Fruit fly (Drosophila melanogaster) whole organism, embryonic: ENCODE data around the gene boil.
A peak's percentile ranks its signal among the peaks of the same experiment; 100 is the strongest.

ENCODE experiments used
- ATbp ChIP-seq: fragments of 200-800 bp; sonication (Bioruptor generic); optimal IDR thresholded peaks from 2 replicates; lab custom pipeline; 2017; ENCODE audit warnings: missing biosample characterization, mild to moderate bottlenecking, missing genetic modification characterization, missing genetic modification reagents
- Atf3 ChIP-seq: fragments of 200-800 bp; sonication (Bioruptor generic); optimal IDR thresholded peaks from 3 replicates; lab custom pipeline; 2016; ENCODE audit warnings: missing biosample characterization, missing genetic modification characterization
- BEAF-32 ChIP-seq: fragments of 200-800 bp; sonication (Bioruptor generic); optimal IDR thresholded peaks from 3 replicates; lab custom pipeline; 2017; ENCODE audit warnings: missing biosample characterization, missing genetic modification characterization, mild to moderate bottlenecking, moderate library complexity, missing genetic modification reagents
- Blimp-1 ChIP-seq: fragments of 200-800 bp; sonication (Bioruptor generic); optimal IDR thresholded peaks from 3 replicates; lab custom pipeline; 2018; ENCODE audit warnings: missing biosample characterization, missing genetic modification characterization, mild to moderate bottlenecking, moderate library complexity, missing genetic modification reagents
- CG10147 ChIP-seq: fragments of 200-800 bp; sonication (Bioruptor generic); optimal IDR thresholded peaks from 2 replicates; lab custom pipeline; 2019; ENCODE audit warnings: missing biosample characterization, mild to moderate bottlenecking, missing genetic modification characterization, moderate library complexity
- CG10321 ChIP-seq: fragments of 200-800 bp; sonication (Bioruptor generic); IDR thresholded peaks from 2 replicates; pipeline ENCODE4 v1.3.6; 2022; ENCODE audit warnings: missing biosample characterization, missing genetic modification characterization
- CG10366 ChIP-seq: fragments of 200-800 bp; sonication (Bioruptor generic); IDR thresholded peaks from 2 replicates; pipeline ENCODE4 v1.3.6; 2022; ENCODE audit warnings: missing biosample characterization, missing genetic modification characterization
- CG10462 ChIP-seq: fragments of 200-800 bp; sonication (Bioruptor generic); optimal IDR thresholded peaks from 2 replicates; lab custom pipeline; 2016; ENCODE audit warnings: missing biosample characterization, missing genetic modification characterization
- CG11695 ChIP-seq: fragments of 200-800 bp; sonication (Bioruptor generic); IDR thresholded peaks from 3 replicates; pipeline ENCODE4 v1.3.6; 2022; ENCODE audit warnings: missing biosample characterization, missing genetic modification characterization
- CG12299 ChIP-seq: fragments of 200-800 bp; sonication (Bioruptor generic); optimal IDR thresholded peaks from 2 replicates; lab custom pipeline; 2018; ENCODE audit warnings: missing biosample characterization, mild to moderate bottlenecking, missing genetic modification characterization
- CG13287 ChIP-seq: fragments of 200-800 bp; sonication (Bioruptor generic); IDR thresholded peaks from 2 replicates; pipeline ENCODE4 v1.3.6; 2022; ENCODE audit warnings: missing biosample characterization, missing genetic modification characterization; ENCODE audit not compliant: partially characterized antibody
- CG13775 ChIP-seq: fragments of 200-800 bp; sonication (Bioruptor generic); optimal IDR thresholded peaks from 3 replicates; lab custom pipeline; 2017; ENCODE audit warnings: missing biosample characterization, mild to moderate bottlenecking, missing genetic modification characterization
- CG14050 ChIP-seq: fragments of 200-800 bp; sonication (Bioruptor generic); IDR thresholded peaks from 3 replicates; pipeline ENCODE4 v1.3.6; 2022; ENCODE audit warnings: missing biosample characterization, missing genetic modification characterization
- CG15514 ChIP-seq: fragments of 200-800 bp; sonication (Bioruptor generic); optimal IDR thresholded peaks from 3 replicates; lab custom pipeline; 2017; ENCODE audit warnings: missing biosample characterization, missing genetic modification characterization, mild to moderate bottlenecking, moderate library complexity, missing genetic modification reagents
- CG1647 ChIP-seq: fragments of 200-800 bp; sonication (Bioruptor generic); optimal IDR thresholded peaks from 3 replicates; lab custom pipeline; 2016; ENCODE audit warnings: missing biosample characterization, missing genetic modification characterization
- CG16779 ChIP-seq: fragments of 200-800 bp; sonication (Bioruptor generic); IDR thresholded peaks from 2 replicates; pipeline ENCODE4 v1.3.6; 2022; ENCODE audit warnings: missing biosample characterization, missing genetic modification characterization
- CG17829 ChIP-seq: fragments of 200-800 bp; optimal IDR thresholded peaks from 2 replicates; lab custom pipeline; 2019; ENCODE audit warnings: missing biosample characterization, mild to moderate bottlenecking, missing genetic modification characterization, moderate library complexity
- CG18011 ChIP-seq: fragments of 200-800 bp; sonication (Bioruptor generic); optimal IDR thresholded peaks from 2 replicates; lab custom pipeline; 2017; ENCODE audit warnings: missing biosample characterization, missing genetic modification characterization, mild to moderate bottlenecking, moderate library complexity, missing genotype
- CG31224 ChIP-seq: fragments of 200-800 bp; sonication (Bioruptor generic); IDR thresholded peaks from 2 replicates; pipeline ENCODE4 v1.3.6; 2022; ENCODE audit warnings: missing biosample characterization, missing genetic modification characterization
- CG4328 ChIP-seq: fragments of 200-800 bp; sonication (Bioruptor generic); optimal IDR thresholded peaks from 3 replicates; lab custom pipeline; 2017; ENCODE audit warnings: missing biosample characterization, missing genetic modification reagents, missing genetic modification characterization
- CG7271 ChIP-seq: fragments of 200-800 bp; sonication (Bioruptor generic); optimal IDR thresholded peaks from 2 replicates; lab custom pipeline; 2018; ENCODE audit warnings: missing biosample characterization, mild to moderate bottlenecking, missing genetic modification characterization, moderate library complexity
- CG7556 ChIP-seq: fragments of 200-800 bp; sonication (Bioruptor generic); optimal IDR thresholded peaks from 2 replicates; lab custom pipeline; 2017; ENCODE audit warnings: missing biosample characterization, mild to moderate bottlenecking, missing genetic modification characterization
- CG7963 ChIP-seq: fragments of 200-800 bp; sonication (Bioruptor generic); IDR thresholded peaks from 3 replicates; pipeline ENCODE4 v1.3.6; 2022; ENCODE audit warnings: missing biosample characterization, missing genetic modification characterization; ENCODE audit not compliant: partially characterized antibody
- Gsc ChIP-seq: fragments of 200-800 bp; sonication (Bioruptor generic); IDR thresholded peaks from 2 replicates; pipeline ENCODE4 v1.3.6; 2022; ENCODE audit warnings: missing biosample characterization, missing genetic modification characterization
- Gug ChIP-seq: fragments of 200-800 bp; sonication (Bioruptor generic); IDR thresholded peaks from 4 replicates; pipeline ENCODE4 v1.3.6; 2022; ENCODE audit warnings: missing biosample characterization, missing genetic modification characterization
- HmgZ ChIP-seq: fragments of 200-800 bp; sonication (Bioruptor generic); optimal IDR thresholded peaks from 2 replicates; lab custom pipeline; 2018; ENCODE audit warnings: missing biosample characterization, mild to moderate bottlenecking, missing genetic modification characterization
- Myb ChIP-seq: fragments of 200-800 bp; sonication (Bioruptor generic); optimal IDR thresholded peaks from 2 replicates; lab custom pipeline; 2016; ENCODE audit warnings: missing biosample characterization, missing genetic modification characterization
- Nf-YA ChIP-seq: fragments of 200-800 bp; sonication (Bioruptor generic); IDR thresholded peaks from 2 replicates; pipeline ENCODE4 v1.3.6; 2022; ENCODE audit warnings: missing biosample characterization, missing genetic modification characterization
- Ravus ChIP-seq: fragments of 200-800 bp; sonication (Bioruptor generic); IDR thresholded peaks from 2 replicates; pipeline ENCODE4 v1.3.6; 2022; ENCODE audit warnings: missing biosample characterization, missing genetic modification characterization
- Usf ChIP-seq: fragments of 200-800 bp; sonication (Bioruptor generic); optimal IDR thresholded peaks from 2 replicates; lab custom pipeline; 2017; ENCODE audit warnings: missing genotype, missing biosample characterization, missing genetic modification characterization
- Xbp1 ChIP-seq: fragments of 200-800 bp; sonication (Bioruptor generic); optimal IDR thresholded peaks from 3 replicates; lab custom pipeline; 2016; ENCODE audit warnings: missing biosample characterization, mild to moderate bottlenecking, missing genetic modification characterization
- ac ChIP-seq: fragments of 200-800 bp; sonication (Bioruptor generic); optimal IDR thresholded peaks from 3 replicates; lab custom pipeline; 2017; ENCODE audit warnings: missing biosample characterization, mild to moderate bottlenecking, missing genetic modification characterization
- ara ChIP-seq: fragments of 200-800 bp; sonication (Bioruptor generic); IDR thresholded peaks from 2 replicates; pipeline ENCODE4 v1.3.6; 2022; ENCODE audit warnings: missing biosample characterization, missing genetic modification characterization
- bsh ChIP-seq, 2 experiments: fragments of 200-800 bp; sonication (Bioruptor generic); optimal IDR thresholded peaks; 2 replicates each; lab custom pipeline; 2017 to 2018; ENCODE audit warnings: mild to moderate bottlenecking in 2 of 2, missing biosample characterization in 2 of 2, missing genetic modification characterization in 2 of 2, moderate library complexity in 1 of 2
- cas ChIP-seq: fragments of 200-800 bp; sonication (Bioruptor generic); IDR thresholded peaks from 2 replicates; pipeline ENCODE4 v1.3.6; 2022; ENCODE audit warnings: missing biosample characterization, missing genetic modification characterization
- caup ChIP-seq: fragments of 200-800 bp; sonication (Bioruptor generic); optimal IDR thresholded peaks from 3 replicates; lab custom pipeline; 2017; ENCODE audit warnings: missing biosample characterization, mild to moderate bottlenecking, missing genetic modification characterization, moderate library complexity; ENCODE audit not compliant: severe bottlenecking
- crc ChIP-seq: fragments of 200-800 bp; sonication (Bioruptor generic); optimal IDR thresholded peaks from 2 replicates; lab custom pipeline; 2016; ENCODE audit warnings: missing biosample characterization, missing genetic modification characterization
- dan ChIP-seq: fragments of 200-800 bp; sonication (Bioruptor generic); IDR thresholded peaks from 2 replicates; pipeline ENCODE4 v1.3.6; 2022; ENCODE audit warnings: missing biosample characterization, missing genetic modification characterization
- danr ChIP-seq: fragments of 200-800 bp; sonication (Bioruptor generic); IDR thresholded peaks from 2 replicates; pipeline ENCODE4 v1.3.6; 2022; ENCODE audit warnings: missing biosample characterization, missing genetic modification characterization
- ewg ChIP-seq: fragments of 200-800 bp; sonication (Bioruptor generic); optimal IDR thresholded peaks from 3 replicates; lab custom pipeline; 2017; ENCODE audit warnings: mild to moderate bottlenecking, missing biosample characterization, missing genetic modification reagents, missing genetic modification characterization
- exex ChIP-seq: fragments of 200-800 bp; sonication (Bioruptor generic); optimal IDR thresholded peaks from 4 replicates; lab custom pipeline; 2018; ENCODE audit warnings: missing biosample characterization, mild to moderate bottlenecking, missing genetic modification characterization, moderate library complexity
- grau ChIP-seq: fragments of 200-800 bp; optimal IDR thresholded peaks from 3 replicates; lab custom pipeline; 2019; ENCODE audit warnings: missing biosample characterization, mild to moderate bottlenecking, missing genetic modification characterization, moderate library complexity
- gsb ChIP-seq: fragments of 200-800 bp; sonication (Bioruptor generic); IDR thresholded peaks from 2 replicates; pipeline ENCODE4 v1.3.6; 2022; ENCODE audit warnings: missing biosample characterization, missing genetic modification characterization
- peb ChIP-seq: fragments of 200-800 bp; sonication (Bioruptor generic); IDR thresholded peaks from 2 replicates; pipeline ENCODE4 v1.3.6; 2022; ENCODE audit warnings: missing biosample characterization, missing genetic modification characterization
- pho ChIP-seq: fragments of 200-800 bp; sonication (Bioruptor generic); optimal IDR thresholded peaks from 2 replicates; lab custom pipeline; 2016; ENCODE audit warnings: missing biosample characterization, missing genetic modification characterization
- pita ChIP-seq: fragments of 200-800 bp; sonication (Bioruptor generic); optimal IDR thresholded peaks from 2 replicates; lab custom pipeline; 2017; ENCODE audit warnings: missing biosample characterization, mild to moderate bottlenecking, missing genetic modification characterization
- tap ChIP-seq: fragments of 200-800 bp; optimal IDR thresholded peaks from 3 replicates; lab custom pipeline; 2019; ENCODE audit warnings: missing biosample characterization, mild to moderate bottlenecking, missing genetic modification characterization, moderate library complexity
- tgo ChIP-seq: fragments of 200-800 bp; sonication (Bioruptor generic); IDR thresholded peaks from 3 replicates; pipeline ENCODE4 v1.3.6; 2022; ENCODE audit warnings: missing biosample characterization, missing genetic modification characterization
- tio ChIP-seq: fragments of 200-800 bp; sonication (Bioruptor generic); optimal IDR thresholded peaks from 2 replicates; lab custom pipeline; 2017; ENCODE audit warnings: missing biosample characterization, missing genetic modification characterization, inconsistent platforms
- trem ChIP-seq: fragments of 200-800 bp; optimal IDR thresholded peaks from 3 replicates; lab custom pipeline; 2019; ENCODE audit warnings: missing biosample characterization, mild to moderate bottlenecking, missing genetic modification characterization, moderate library complexity

boil gene

DNA sequence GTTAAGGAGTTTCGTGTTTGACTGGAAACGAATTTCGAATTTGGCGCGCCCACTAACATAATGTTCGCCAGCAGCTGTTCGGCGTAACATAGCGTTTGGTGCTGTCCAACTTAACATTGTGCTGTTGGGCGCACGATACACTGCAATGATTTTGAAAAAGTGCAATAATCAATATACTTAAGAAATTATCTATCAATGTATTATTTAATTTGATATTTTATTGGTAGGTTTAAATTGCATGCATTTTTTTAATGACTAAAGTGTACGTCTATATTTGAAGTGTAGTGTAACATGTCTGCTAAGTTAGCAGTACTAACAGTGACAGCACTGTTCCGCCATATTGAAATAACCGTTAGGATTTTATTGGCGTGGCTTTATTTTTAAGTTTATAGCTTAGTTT lies 31.1 kb downstream of the boil start, which contains the start of gene CG6927 (continued):
- TF ChIP-seq CG17829 (tag; lab: Kevin White, UChicago), result peak; percentile 66
- no peak for TF ChIP-seq CG18011
- TF ChIP-seq dan, result no peak; the same call in 1 of the 2 replicates
- peak; percentile 35 for TF ChIP-seq crc (GFP tag; lab: Kevin White, UChicago)
- TF ChIP-seq CG10462 (GFP tag; lab: Kevin White, UChicago), result peak; percentile 13
- TF ChIP-seq CG4328 (GFP tag; lab: Kevin White, UChicago), result no peak
- TF ChIP-seq CG12299 (tag; lab: Kevin White, UChicago), result peak; percentile 41
- TF ChIP-seq CG10366 (GFP tag; lab: Robert Waterston, UW), result peak; percentile 89
- TF ChIP-seq HmgZ, result peak; percentile 19
- TF ChIP-seq danr (GFP tag; lab: Robert Waterston, UW), result peak; percentile 77
- peak; percentile 52 for TF ChIP-seq Blimp-1 (GFP tag; lab: Kevin White, UChicago)
- TF ChIP-seq CG1647 (GFP tag; lab: Kevin White, UChicago), result no peak
- peak; percentile 70 for TF ChIP-seq CG7556 (GFP tag; lab: Kevin White, UChicago)
- no peak for TF ChIP-seq pita (GFP tag; lab: Kevin White, UChicago)
- TF ChIP-seq ATbp (GFP tag; lab: Kevin White, UChicago), result peak; percentile 21
- TF ChIP-seq CG13287 (GFP tag; lab: Robert Waterston, UW), result no peak
- TF ChIP-seq ara (GFP tag; lab: Robert Waterston, UW), result peak; percentile 91
- peak; percentile 43 for TF ChIP-seq CG13775 (GFP tag; lab: Kevin White, UChicago)
- TF ChIP-seq Gug (GFP tag; lab: Robert Waterston, UW), result peak; percentile 66; the same call in 3 of the 4 replicates
- TF ChIP-seq Ravus (GFP tag; lab: Robert Waterston, UW), result peak; percentile 71
- peak in 1 of 2 experiments; percentile 70 for TF ChIP-seq bsh (GFP tag; optimal IDR thresholded peaks at IDR 0.05; lab: Kevin White, UChicago)
- TF ChIP-seq CG14050, result peak; percentile 88
- TF ChIP-seq ac (GFP tag; lab: Kevin White, UChicago), result no peak
- TF ChIP-seq Usf (GFP tag; lab: Kevin White, UChicago), result peak; percentile 1
- TF ChIP-seq tgo (GFP tag; lab: Robert Waterston, UW), result peak; percentile 95
- peak; percentile 44 for TF ChIP-seq gsb (GFP tag; lab: Robert Waterston, UW)
- no peak for TF ChIP-seq Atf3
- TF ChIP-seq peb (GFP tag; lab: Robert Waterston, UW), result peak; percentile 85
- peak; percentile 39 for TF ChIP-seq tap (tag; lab: Kevin White, UChicago)
- peak; percentile 89 for TF ChIP-seq cas
- TF ChIP-seq CG10321 (GFP tag; lab: Robert Waterston, UW), result peak; percentile 60; the same call in 1 of the 2 replicates
- peak; percentile 88 for TF ChIP-seq CG31224 (GFP tag; lab: Robert Waterston, UW)
- peak; percentile 51 for TF ChIP-seq trem (tag; lab: Kevin White, UChicago)
- TF ChIP-seq tio (GFP tag; lab: Kevin White, UChicago), result peak; percentile 57
- peak; percentile 68 for TF ChIP-seq Gsc (GFP tag; lab: Robert Waterston, UW)
- TF ChIP-seq Xbp1 (GFP tag; lab: Kevin White, UChicago), result peak; percentile 49
- TF ChIP-seq exex (tag; lab: Kevin White, UChicago), result no peak
- no peak for TF ChIP-seq pho (GFP tag; lab: Kevin White, UChicago)
- peak; percentile 87 for TF ChIP-seq CG11695 (GFP tag; lab: Robert Waterston, UW)
- peak; percentile 29 for TF ChIP-seq ewg (GFP tag; lab: Kevin White, UChicago)
- TF ChIP-seq CG7963 (GFP tag; lab: Robert Waterston, UW), result no peak
- TF ChIP-seq CG16779 (GFP tag; lab: Robert Waterston, UW), result no peak
- TF ChIP-seq BEAF-32 (GFP tag; lab: Kevin White, UChicago), result peak; percentile 10
- TF ChIP-seq grau, result peak; percentile 72
- TF ChIP-seq Myb (GFP tag; lab: Kevin White, UChicago), result peak; percentile 20
- TF ChIP-seq CG10147 (GFP tag; lab: Kevin White, UChicago), result peak; percentile 29
- peak; percentile 38 for TF ChIP-seq CG15514
- TF ChIP-seq CG7271 (tag; lab: Kevin White, UChicago), result no peak
- peak; percentile 82 for TF ChIP-seq Nf-YA
- peak; percentile 46 for TF ChIP-seq caup
